Fruit fly (Drosophila melanogaster) whole organism, embryonic: Measurements from ENCODE around the gene dnc.

ENCODE experiments used
- Adf1 ChIP-seq: fragments of 200-800 bp; sonication (Bioruptor generic); IDR thresholded peaks from 2 replicates; pipeline ENCODE4 v1.3.6; 2022; ENCODE audit warnings: missing biosample characterization, missing genetic modification characterization
- CG13123 ChIP-seq: fragments of 200-800 bp; sonication (Bioruptor generic); optimal IDR thresholded peaks from 2 replicates; lab custom pipeline; 2016; ENCODE audit warnings: missing biosample characterization, missing genetic modification characterization
- CG14860 ChIP-seq: fragments of 200-800 bp; sonication (Bioruptor generic); IDR thresholded peaks from 3 replicates; pipeline ENCODE4 v1.3.6; 2022; ENCODE audit warnings: missing biosample characterization, missing genetic modification characterization; ENCODE audit not compliant: partially characterized antibody
- CG16813 ChIP-seq: fragments of 200-800 bp; sonication (Bioruptor generic); IDR thresholded peaks from 3 replicates; pipeline ENCODE4 v1.3.6; 2022; ENCODE audit warnings: missing biosample characterization, missing genetic modification characterization; ENCODE audit not compliant: partially characterized antibody
- CG1792 ChIP-seq: fragments of 200-800 bp; sonication (Bioruptor generic); optimal IDR thresholded peaks from 2 replicates; lab custom pipeline; 2016; ENCODE audit warnings: missing biosample characterization, missing genetic modification characterization
- CG2712 ChIP-seq: fragments of 200-800 bp; optimal IDR thresholded peaks from 3 replicates; lab custom pipeline; 2019; ENCODE audit warnings: missing biosample characterization, mild to moderate bottlenecking, missing genetic modification characterization, moderate library complexity
- CG33213 ChIP-seq: fragments of 200-800 bp; sonication (Bioruptor generic); optimal IDR thresholded peaks from 3 replicates; lab custom pipeline; 2016; ENCODE audit warnings: missing biosample characterization, missing genetic modification characterization
- CG34376 ChIP-seq: fragments of 200-800 bp; sonication (Bioruptor generic); optimal IDR thresholded peaks from 2 replicates; lab custom pipeline; 2018; ENCODE audit warnings: missing biosample characterization, mild to moderate bottlenecking, missing genetic modification characterization
- CG8944 ChIP-seq: fragments of 200-800 bp; sonication (Bioruptor generic); optimal IDR thresholded peaks from 3 replicates; lab custom pipeline; 2016; ENCODE audit warnings: missing biosample characterization, missing genetic modification characterization
- CG9609 ChIP-seq: fragments of 200-800 bp; sonication (Bioruptor generic); optimal IDR thresholded peaks from 3 replicates; lab custom pipeline; 2016; ENCODE audit warnings: missing biosample characterization, missing genetic modification characterization
- CG9727 ChIP-seq: fragments of 200-800 bp; sonication (Bioruptor generic); optimal IDR thresholded peaks from 3 replicates; lab custom pipeline; 2017; ENCODE audit warnings: missing biosample characterization, mild to moderate bottlenecking, missing genetic modification characterization
- CG9932 ChIP-seq: fragments of 200-800 bp; sonication (Bioruptor generic); IDR thresholded peaks from 2 replicates; pipeline ENCODE4 v1.3.6; 2022; ENCODE audit warnings: missing biosample characterization, missing genetic modification characterization
- CTCF ChIP-seq: fragments of 200-800 bp; sonication (Bioruptor generic); optimal IDR thresholded peaks from 2 replicates; lab custom pipeline; 2017; ENCODE audit warnings: missing biosample characterization, mild to moderate bottlenecking, missing genetic modification characterization, moderate library complexity
- Chrac-16 ChIP-seq: fragments of 200-800 bp; sonication (Bioruptor generic); optimal IDR thresholded peaks from 3 replicates; lab custom pipeline; 2016; ENCODE audit warnings: missing biosample characterization, missing genetic modification characterization
- Doc2 ChIP-seq: fragments of 200-800 bp; sonication (Bioruptor generic); IDR thresholded peaks from 2 replicates; pipeline ENCODE4 v1.3.6; 2022; ENCODE audit warnings: missing biosample characterization, missing genetic modification characterization
- Dp ChIP-seq: fragments of 200-800 bp; sonication (Bioruptor generic); optimal IDR thresholded peaks from 2 replicates; lab custom pipeline; 2018; ENCODE audit warnings: missing biosample characterization, mild to moderate bottlenecking, missing genetic modification characterization, moderate library complexity
- Fer1 ChIP-seq: fragments of 200-800 bp; sonication (Bioruptor generic); optimal IDR thresholded peaks from 2 replicates; lab custom pipeline; 2017; ENCODE audit warnings: missing biosample characterization, mild to moderate bottlenecking, missing genetic modification characterization
- MTF-1 ChIP-seq: fragments of 200-800 bp; sonication (Bioruptor generic); optimal IDR thresholded peaks from 2 replicates; lab custom pipeline; 2018; ENCODE audit warnings: missing biosample characterization, mild to moderate bottlenecking, missing genetic modification characterization, borderline replicate concordance
- Neu2 ChIP-seq: fragments of 200-800 bp; sonication (Bioruptor generic); optimal IDR thresholded peaks from 3 replicates; lab custom pipeline; 2016; ENCODE audit warnings: missing biosample characterization, missing genetic modification characterization, borderline replicate concordance
- Nf-YB ChIP-seq: fragments of 200-800 bp; sonication (Bioruptor generic); optimal IDR thresholded peaks from 3 replicates; lab custom pipeline; 2019; ENCODE audit warnings: missing biosample characterization, mild to moderate bottlenecking, missing genetic modification characterization, moderate library complexity
- Nf-YC ChIP-seq: fragments of 200-800 bp; optimal IDR thresholded peaks from 3 replicates; lab custom pipeline; 2019; ENCODE audit warnings: missing biosample characterization, mild to moderate bottlenecking, missing genetic modification characterization, moderate library complexity
- Opbp ChIP-seq: fragments of 200-800 bp; sonication (Bioruptor generic); IDR thresholded peaks from 3 replicates; pipeline ENCODE4 v1.3.6; 2022; ENCODE audit warnings: missing biosample characterization, missing genetic modification characterization; ENCODE audit not compliant: partially characterized antibody
- Trl ChIP-seq, 3 experiments: fragments of >200 bp in 2 of 3; fragments of 200-800 bp in 1 of 3; sonication (Bioruptor generic) in 1 of 3; optimal IDR thresholded peaks; 2 replicates in 1 of 3; 3 replicates in 2 of 3; lab custom pipeline; 2016 to 2017; ENCODE audit warnings: missing biosample characterization in 1 of 3, missing genetic modification characterization in 1 of 3
- bbx ChIP-seq: fragments of 200-800 bp; sonication (Bioruptor generic); IDR thresholded peaks from 2 replicates; pipeline ENCODE4 v1.3.6; 2022; ENCODE audit warnings: missing biosample characterization, missing genetic modification characterization; ENCODE audit not compliant: partially characterized antibody
- bsh ChIP-seq, 2 experiments: fragments of 200-800 bp; sonication (Bioruptor generic); optimal IDR thresholded peaks; 2 replicates each; lab custom pipeline; 2017 to 2018; ENCODE audit warnings: mild to moderate bottlenecking in 2 of 2, missing biosample characterization in 2 of 2, missing genetic modification characterization in 2 of 2, moderate library complexity in 1 of 2
- cas ChIP-seq: fragments of 200-800 bp; sonication (Bioruptor generic); IDR thresholded peaks from 2 replicates; pipeline ENCODE4 v1.3.6; 2022; ENCODE audit warnings: missing biosample characterization, missing genetic modification characterization
- caup ChIP-seq: fragments of 200-800 bp; sonication (Bioruptor generic); optimal IDR thresholded peaks from 3 replicates; lab custom pipeline; 2017; ENCODE audit warnings: missing biosample characterization, mild to moderate bottlenecking, missing genetic modification characterization, moderate library complexity; ENCODE audit not compliant: severe bottlenecking
- da ChIP-seq: fragments of 200-800 bp; sonication (Bioruptor generic); optimal IDR thresholded peaks from 2 replicates; lab custom pipeline; 2016; ENCODE audit warnings: missing biosample characterization, missing genetic modification characterization
- eve ChIP-seq, 2 experiments: fragments of >200 bp; optimal IDR thresholded peaks; 2 replicates each; lab custom pipeline; 2017; ENCODE audit warnings: missing biosample characterization in 2 of 2, missing genetic modification characterization in 2 of 2
- ewg ChIP-seq: fragments of 200-800 bp; sonication (Bioruptor generic); optimal IDR thresholded peaks from 3 replicates; lab custom pipeline; 2017; ENCODE audit warnings: mild to moderate bottlenecking, missing biosample characterization, missing genetic modification reagents, missing genetic modification characterization
- fu2 ChIP-seq: fragments of 200-800 bp; sonication (Bioruptor generic); optimal IDR thresholded peaks from 2 replicates; lab custom pipeline; 2016; ENCODE audit warnings: missing biosample characterization, missing genetic modification characterization
- ham ChIP-seq: fragments of 200-800 bp; sonication (Bioruptor generic); IDR thresholded peaks from 2 replicates; pipeline ENCODE4 v1.3.6; 2022; ENCODE audit warnings: missing biosample characterization, missing genetic modification characterization
- hkb ChIP-seq, 2 experiments: fragments of 200-800 bp in 1 of 2; fragments of >200 bp in 1 of 2; sonication (Bioruptor generic) in 1 of 2; IDR thresholded peaks in 1 of 2; optimal IDR thresholded peaks in 1 of 2; 2 replicates each; pipeline versions ENCODE4 v1.3.6 to Lab custom; 2017 to 2022; ENCODE audit warnings: missing biosample characterization in 1 of 2, missing genetic modification characterization in 1 of 2
- hth ChIP-seq: fragments of >200 bp; optimal IDR thresholded peaks from 2 replicates; lab custom pipeline; 2017; ENCODE audit warnings: inconsistent platforms
- nerfin-1 ChIP-seq: fragments of 200-800 bp; sonication (Bioruptor generic); optimal IDR thresholded peaks from 3 replicates; lab custom pipeline; 2019; ENCODE audit warnings: missing biosample characterization, mild to moderate bottlenecking, missing genetic modification characterization, moderate library complexity
- nerfin-2 ChIP-seq: fragments of 200-800 bp; sonication (Bioruptor generic); IDR thresholded peaks from 2 replicates; pipeline ENCODE4 v1.3.6; 2022; ENCODE audit warnings: missing biosample characterization, missing genetic modification characterization; ENCODE audit not compliant: partially characterized antibody
- nmo ChIP-seq: fragments of 200-800 bp; sonication (Bioruptor generic); optimal IDR thresholded peaks from 2 replicates; lab custom pipeline; 2018; ENCODE audit warnings: missing biosample characterization, mild to moderate bottlenecking, missing genetic modification characterization, moderate library complexity
- onecut ChIP-seq: fragments of 200-800 bp; sonication (Bioruptor generic); IDR thresholded peaks from 2 replicates; pipeline ENCODE4 v1.3.6; 2022; ENCODE audit warnings: missing biosample characterization, missing genetic modification characterization
- org-1 ChIP-seq: fragments of 200-800 bp; sonication (Bioruptor generic); optimal IDR thresholded peaks from 2 replicates; lab custom pipeline; 2017; ENCODE audit warnings: missing biosample characterization, missing genetic modification characterization
- psq ChIP-seq: fragments of 200-800 bp; sonication (Bioruptor generic); optimal IDR thresholded peaks from 2 replicates; lab custom pipeline; 2017; ENCODE audit warnings: missing biosample characterization, missing genetic modification characterization
- pzg ChIP-seq: fragments of 200-800 bp; sonication (Bioruptor generic); optimal IDR thresholded peaks from 3 replicates; lab custom pipeline; 2018; ENCODE audit warnings: missing biosample characterization, mild to moderate bottlenecking, missing genetic modification characterization, moderate library complexity
- repo ChIP-seq: fragments of 200-800 bp; sonication (Bioruptor generic); optimal IDR thresholded peaks from 2 replicates; lab custom pipeline; 2016; ENCODE audit warnings: missing biosample characterization, missing genetic modification characterization
- sob ChIP-seq: fragments of 200-800 bp; sonication (Bioruptor generic); IDR thresholded peaks from 2 replicates; pipeline ENCODE4 v1.3.6; 2022; ENCODE audit warnings: missing biosample characterization, missing genetic modification characterization
- tx ChIP-seq: fragments of 200-800 bp; sonication (Bioruptor generic); optimal IDR thresholded peaks from 2 replicates; lab custom pipeline; 2016; ENCODE audit warnings: missing biosample characterization, missing genetic modification characterization
- yki ChIP-seq: fragments of >200 bp; optimal IDR thresholded peaks from 3 replicates; lab custom pipeline; 2018
- z ChIP-seq: fragments of 200-800 bp; sonication (Bioruptor generic); IDR thresholded peaks from 3 replicates; pipeline ENCODE4 v1.3.6; 2022; ENCODE audit warnings: missing biosample characterization, missing genetic modification characterization

Gene dnc

dm6 chrX:3190837-3191458, 14.7 kb downstream of the dnc start:
- TF ChIP-seq z (GFP tag; lab: Robert Waterston, UW) (peak; percentile 90), nerfin-1 (tag; lab: Kevin White, UChicago) (peak; percentile 16), da (GFP tag; lab: Kevin White, UChicago) (no peak), ewg (GFP tag; lab: Kevin White, UChicago) (peak; percentile 33), CG9727 (GFP tag; lab: Kevin White, UChicago) (no peak), cas (GFP tag; lab: Robert Waterston, UW) (no peak), Trl (optimal IDR thresholded peaks at IDR 0.05; lab: Kevin White, UChicago) (peak; percentile 73 to 89), Trl (GFP tag; optimal IDR thresholded peaks at IDR 0.05; lab: Kevin White, UChicago) (no peak), org-1 (GFP tag; lab: Kevin White, UChicago) (no peak), CG14860 (GFP tag; lab: Robert Waterston, UW) (no peak), Opbp (GFP tag; lab: Robert Waterston, UW) (0 out of 3 replicates have a peak, but pooled peaks have one; percentile 21)

- TF ChIP-seq bbx (GFP tag; lab: Robert Waterston, UW) (no peak), CG1792 (GFP tag; lab: Kevin White, UChicago) (no peak), ham (GFP tag; lab: Robert Waterston, UW) (no peak), CTCF (GFP tag; lab: Kevin White, UChicago) (peak; percentile 71), pzg (no peak)
Measured at dm6 chrX:3192301-3192700, 16.1 kb downstream of the dnc start.

dm6 chrX:3193774-3194173, 17.5 kb downstream of the dnc start:
- no peak for TF ChIP-seq Dp (GFP tag; lab: Kevin White, UChicago)
- no peak for TF ChIP-seq CG9609 (GFP tag; lab: Kevin White, UChicago)
- TF ChIP-seq Nf-YB (GFP tag; lab: Kevin White, UChicago) = no peak
- TF ChIP-seq Fer1 (GFP tag; lab: Kevin White, UChicago) = peak; percentile 50
- peak; percentile 9; the same call in 1 of the 2 replicates for TF ChIP-seq sob (GFP tag; lab: Robert Waterston, UW)
- no peak for TF ChIP-seq nerfin-2 (GFP tag; lab: Robert Waterston, UW)
- no peak for TF ChIP-seq yki
- TF ChIP-seq eve (GFP tag; optimal IDR thresholded peaks at IDR 0.05; lab: Kevin White, UChicago) = peak in 1 of 2 experiments; percentile 57
- TF ChIP-seq CG9932 (GFP tag; lab: Robert Waterston, UW) = 0 out of 2 replicates have a peak, but pooled peaks have one; percentile 30
- TF ChIP-seq CG8944 (GFP tag; lab: Kevin White, UChicago) = no peak
- TF ChIP-seq org-1 (GFP tag; lab: Kevin White, UChicago) = no peak
- TF ChIP-seq Nf-YC (tag; lab: Kevin White, UChicago) = no peak
- no peak for TF ChIP-seq repo (GFP tag; lab: Kevin White, UChicago)
- TF ChIP-seq caup = peak; percentile 1
- TF ChIP-seq Doc2 (GFP tag; lab: Robert Waterston, UW) = no peak
- no peak for TF ChIP-seq CG16813 (GFP tag; lab: Robert Waterston, UW)
- no peak for TF ChIP-seq CG13123 (GFP tag; lab: Kevin White, UChicago)
- TF ChIP-seq Neu2 (GFP tag; lab: Kevin White, UChicago) = no peak
- peak; percentile 36 for TF ChIP-seq CG2712 (tag; lab: Kevin White, UChicago)
- TF ChIP-seq MTF-1 = no peak
- TF ChIP-seq hth (lab: Kevin White, UChicago) = no peak
- TF ChIP-seq bsh (GFP tag; optimal IDR thresholded peaks at IDR 0.05; lab: Kevin White, UChicago) = peak in 1 of 2 experiments; percentile 30
- no peak for TF ChIP-seq hkb (optimal IDR thresholded peaks at IDR 0.05; lab: Kevin White, UChicago)
- peak; percentile 41; the same call in 1 of the 2 replicates for TF ChIP-seq hkb (GFP tag; IDR thresholded peaks at IDR 0.05; lab: Robert Waterston, UW)
- no peak for TF ChIP-seq CG33213 (GFP tag; lab: Kevin White, UChicago)
- TF ChIP-seq onecut = no peak
- no peak for TF ChIP-seq CG34376 (GFP tag; lab: Kevin White, UChicago)
- peak; percentile 3 for TF ChIP-seq Chrac-16 (GFP tag; lab: Kevin White, UChicago)
- no peak for TF ChIP-seq ham (GFP tag; lab: Robert Waterston, UW)
- no peak for TF ChIP-seq Adf1 (GFP tag; lab: Robert Waterston, UW)
- no peak for TF ChIP-seq tx (GFP tag; lab: Kevin White, UChicago)
- no peak for TF ChIP-seq psq (GFP tag; lab: Kevin White, UChicago)
- peak; percentile 30 for TF ChIP-seq nmo
- TF ChIP-seq fu2 (GFP tag; lab: Kevin White, UChicago) = no peak
